Worm (Caenorhabditis elegans): ENCODE results near the gene fbxc-45.

ce11 chrIV:2885260-2885659, 36.8 kb downstream of the fbxc-45 start:
- TF ChIP-seq pes-1 (GFP tag; IDR thresholded peaks at IDR 0.05) (no peak), aly-1 (tag; optimal IDR thresholded peaks at IDR 0.05) (no peak), ama-1 (optimal IDR thresholded peaks at IDR 0.05) (no peak), hnd-1 (tag; optimal IDR thresholded peaks at IDR 0.05) (no peak), F13C5.2 (tag; optimal IDR thresholded peaks at IDR 0.05) (no peak), flt-1 (GFP tag; IDR thresholded peaks at IDR 0.05) (no peak), tbx-37 (GFP tag; conservative IDR thresholded peaks at IDR 0.05) (no peak), ceh-36 (tag; optimal IDR thresholded peaks at IDR 0.05) (no peak), ceh-13 (GFP tag; optimal IDR thresholded peaks at IDR 0.05) (no peak), hmbx-1 (tag; optimal IDR thresholded peaks at IDR 0.05) (no peak), tra-4 (tag; optimal IDR thresholded peaks at IDR 0.05) (no peak)

All from whole organism, early embryonic.